Worm (Caenorhabditis elegans): ENCODE results near the gene lon-1.

Gene lon-1

ce11 chrIII:5499942-5500341, 25.7 kb downstream of the lon-1 start:
- peak; percentile 86 for TF ChIP-seq hlh-30 (tag; optimal IDR thresholded peaks at IDR 0.05; ENCODE audit: insufficient read depth)
- TF ChIP-seq tbx-2 (tag; optimal IDR thresholded peaks at IDR 0.05): peak; percentile 2
- peak; percentile 23 for TF ChIP-seq ceh-31 (tag; optimal IDR thresholded peaks at IDR 0.05)
- no peak for TF ChIP-seq elt-2 (tag; optimal IDR thresholded peaks at IDR 0.05)
- no peak for TF ChIP-seq K09A11.1 (tag; optimal IDR thresholded peaks at IDR 0.05; ENCODE audit: insufficient read depth)
- peak; percentile 31 for TF ChIP-seq ceh-48 (tag; optimal IDR thresholded peaks at IDR 0.05)
- no peak for TF ChIP-seq fkh-10 (GFP tag; optimal IDR thresholded peaks at IDR 0.05)
- no peak for TF ChIP-seq sdc-2 (tag; optimal IDR thresholded peaks at IDR 0.05)

- no peak for TF ChIP-seq hlh-8 (tag; optimal IDR thresholded peaks at IDR 0.05)
- TF ChIP-seq ceh-9 (tag; optimal IDR thresholded peaks at IDR 0.05): no peak
- no peak for TF ChIP-seq fkh-6 (tag; optimal IDR thresholded peaks at IDR 0.05)
- no peak for TF ChIP-seq ztf-16 (tag; optimal IDR thresholded peaks at IDR 0.05)
- TF ChIP-seq unc-3 (GFP tag; conservative IDR thresholded peaks at IDR 0.05): no peak
- TF ChIP-seq unc-3 (tag; optimal IDR thresholded peaks at IDR 0.05): no peak
- no peak for TF ChIP-seq ceh-45 (GFP tag; IDR thresholded peaks at IDR 0.05)
- TF ChIP-seq ttx-3 (tag; optimal IDR thresholded peaks at IDR 0.05): no peak
- TF ChIP-seq F13H6.1 (tag; optimal IDR thresholded peaks at IDR 0.05): no peak
- TF ChIP-seq pros-1 (tag; optimal IDR thresholded peaks at IDR 0.05): no peak
- no peak for TF ChIP-seq hlh-6 (tag; optimal IDR thresholded peaks at IDR 0.05)
- TF ChIP-seq C38D4.7 (GFP tag; optimal IDR thresholded peaks at IDR 0.05): no peak
- no peak for TF ChIP-seq ceh-24 (tag; optimal IDR thresholded peaks at IDR 0.05)
- TF ChIP-seq ref-2 (tag; optimal IDR thresholded peaks at IDR 0.05): no peak
- TF ChIP-seq ceh-2 (tag; optimal IDR thresholded peaks at IDR 0.05): no peak
- no peak for TF ChIP-seq sox-2 (GFP tag; IDR thresholded peaks at IDR 0.05)
- TF ChIP-seq ceh-30 (tag; optimal IDR thresholded peaks at IDR 0.05): no peak
- TF ChIP-seq sox-4 (tag; optimal IDR thresholded peaks at IDR 0.05): no peak
- no peak for TF ChIP-seq pat-9 (tag; optimal IDR thresholded peaks at IDR 0.05)
Observed at ce11 chrIII:5500732-5501131, 26.5 kb downstream of the lon-1 start.

- TF ChIP-seq hlh-30 (tag; optimal IDR thresholded peaks at IDR 0.05; ENCODE audit: insufficient read depth) (peak; percentile 7), pros-1 (tag; optimal IDR thresholded peaks at IDR 0.05) (no peak)
Observed at ce11 chrIII:5501358-5502287, 27.3 kb downstream of the lon-1 start, which contains the start of gene R02F2.1. TSS of gene R02F2.1 (plus strand) at chrIII:5501885.

- TF ChIP-seq ztf-16 (tag; optimal IDR thresholded peaks at IDR 0.05) (peak; percentile 4), sox-4 (tag; optimal IDR thresholded peaks at IDR 0.05) (no peak), ceh-34 (tag; optimal IDR thresholded peaks at IDR 0.05) (peak; percentile 57), nfya-1 (tag; optimal IDR thresholded peaks at IDR 0.05) (peak; percentile 58), npax-4 (tag; optimal IDR thresholded peaks at IDR 0.05) (no peak), madf-2 (tag; optimal IDR thresholded peaks at IDR 0.05) (peak; percentile 6), ceh-18 (tag; optimal IDR thresholded peaks at IDR 0.05) (peak; percentile 38), pax-1 (tag; optimal IDR thresholded peaks at IDR 0.05) (no peak), F13H6.1 (tag; optimal IDR thresholded peaks at IDR 0.05) (peak; percentile 12), ceh-2 (tag; optimal IDR thresholded peaks at IDR 0.05) (peak; percentile 10), unc-55 (GFP tag; optimal IDR thresholded peaks at IDR 0.05) (peak; percentile 59), ets-4 (tag; optimal IDR thresholded peaks at IDR 0.05) (peak; percentile 67), K09A11.1 (tag; optimal IDR thresholded peaks at IDR 0.05; ENCODE audit: insufficient read depth) (no peak), ttx-3 (tag; optimal IDR thresholded peaks at IDR 0.05) (no peak), gmeb-2 (tag; optimal IDR thresholded peaks at IDR 0.05) (no peak), tbx-2 (tag; optimal IDR thresholded peaks at IDR 0.05) (peak; percentile 37), ceh-31 (tag; optimal IDR thresholded peaks at IDR 0.05) (peak; percentile 64), hlh-30 (tag; optimal IDR thresholded peaks at IDR 0.05; ENCODE audit: insufficient read depth) (peak; percentile 23), unc-42 (tag; optimal IDR thresholded peaks at IDR 0.05) (peak; percentile 16), dmd-4 (tag; optimal IDR thresholded peaks at IDR 0.05; ENCODE audit: borderline replicate concordance) (peak; percentile 12), hlh-6 (tag; optimal IDR thresholded peaks at IDR 0.05) (no peak), elt-2 (tag; optimal IDR thresholded peaks at IDR 0.05) (peak; percentile 73)
Observed at ce11 chrIII:5502915-5503575, 28.8 kb downstream of the lon-1 start.
